Worm (Caenorhabditis elegans) whole organism, early embryonic: ENCODE data around the gene F28A10.8.

Experiments
- B0310.2 ChIP-seq: sonication (generic microtip); optimal IDR thresholded peaks from 2 replicates; lab custom pipeline; 2016; ENCODE audit warnings: mild to moderate bottlenecking, missing genetic modification characterization, missing compliant biosample characterization
- F13C5.2 ChIP-seq: sonication (generic microtip); optimal IDR thresholded peaks from 2 replicates; lab custom pipeline; 2017; ENCODE audit warnings: mild to moderate bottlenecking, missing genetic modification characterization, inconsistent platforms, missing compliant biosample characterization
- aly-1 ChIP-seq: sonication (generic microtip); optimal IDR thresholded peaks from 2 replicates; lab custom pipeline; 2016; ENCODE audit warnings: missing genetic modification characterization, missing compliant biosample characterization
- ama-1 ChIP-seq: fragments of 150-350 bp; optimal IDR thresholded peaks from 2 replicates; lab custom pipeline; 2014
- ceh-13 ChIP-seq: fragments of 200-800 bp; sonication (Bioruptor generic); optimal IDR thresholded peaks from 2 replicates; lab custom pipeline; 2018; ENCODE audit warnings: mild to moderate bottlenecking, missing genetic modification characterization, missing compliant biosample characterization
- ceh-36 ChIP-seq: sonication (generic microtip); optimal IDR thresholded peaks from 2 replicates; lab custom pipeline; 2016; ENCODE audit warnings: missing genetic modification characterization, inconsistent platforms, missing compliant biosample characterization
- ets-7 ChIP-seq: sonication (generic microtip); optimal IDR thresholded peaks from 2 replicates; lab custom pipeline; 2016; ENCODE audit warnings: missing genotype, missing genetic modification characterization, missing compliant biosample characterization
- flt-1 ChIP-seq: fragments of 200-800 bp; sonication (Bioruptor generic); IDR thresholded peaks from 2 replicates; pipeline ENCODE4 v1.3.6; 2022; ENCODE audit warnings: missing genetic modification characterization, missing compliant biosample characterization
- hmbx-1 ChIP-seq: sonication (generic microtip); optimal IDR thresholded peaks from 2 replicates; lab custom pipeline; 2016; ENCODE audit warnings: mild to moderate bottlenecking, missing genetic modification characterization, missing compliant biosample characterization
- hmg-4 ChIP-seq: fragments of 200-800 bp; sonication (Bioruptor generic); optimal IDR thresholded peaks from 2 replicates; lab custom pipeline; 2018; ENCODE audit warnings: mild to moderate bottlenecking, missing genetic modification characterization, missing compliant biosample characterization
- hnd-1 ChIP-seq: sonication (generic microtip); optimal IDR thresholded peaks from 2 replicates; lab custom pipeline; 2016; ENCODE audit warnings: missing genetic modification characterization, missing compliant biosample characterization
- pes-1 ChIP-seq: fragments of 200-800 bp; sonication (Bioruptor generic); IDR thresholded peaks from 2 replicates; pipeline ENCODE4 v1.3.6; 2022; ENCODE audit warnings: missing genetic modification reagents, missing genetic modification characterization, missing compliant biosample characterization
- scrt-1 ChIP-seq: fragments of 200-800 bp; sonication (Bioruptor generic); IDR thresholded peaks from 2 replicates; pipeline ENCODE4 v1.3.6; 2022; ENCODE audit warnings: missing genetic modification characterization, missing compliant biosample characterization
- sea-1 ChIP-seq: fragments of 200-800 bp; sonication (Bioruptor generic); conservative IDR thresholded peaks from 2 replicates; pipeline ENCODE4 v1.3.6; 2022; ENCODE audit warnings: missing genetic modification characterization, missing compliant biosample characterization
- tbx-11 ChIP-seq: fragments of 200-800 bp; sonication (Bioruptor generic); IDR thresholded peaks from 2 replicates; pipeline ENCODE4 v1.3.6; 2022; ENCODE audit warnings: missing genetic modification characterization, missing compliant biosample characterization
- tbx-37 ChIP-seq: fragments of 200-800 bp; sonication (Bioruptor generic); conservative IDR thresholded peaks from 2 replicates; pipeline ENCODE4 v1.3.6; 2022; ENCODE audit warnings: missing genetic modification reagents, missing genetic modification characterization, missing compliant biosample characterization
- tra-4 ChIP-seq: sonication (generic microtip); optimal IDR thresholded peaks from 2 replicates; lab custom pipeline; 2017; ENCODE audit warnings: missing genetic modification characterization, missing compliant biosample characterization

F28A10.8 gene

ce11 chrII:796916-797315, 41.4 kb downstream of the F28A10.8 start:
- TF ChIP-seq hnd-1 (tag; lab: Kevin White, UChicago) (no peak), F13C5.2 (tag; lab: Kevin White, UChicago) (no peak), scrt-1 (GFP tag; lab: Robert Waterston, UW) (no peak), hmg-4 (GFP tag; lab: Kevin White, UChicago) (no peak), B0310.2 (tag; lab: Kevin White, UChicago) (no peak), tra-4 (tag; lab: Kevin White, UChicago) (no peak), aly-1 (tag; lab: Kevin White, UChicago) (no peak), flt-1 (GFP tag; lab: Robert Waterston, UW) (no peak), tbx-37 (GFP tag; lab: Robert Waterston, UW) (no peak), tbx-11 (GFP tag; lab: Robert Waterston, UW) (no peak), ama-1 (lab: Kevin White, UChicago) (no peak), pes-1 (GFP tag; lab: Robert Waterston, UW) (no peak), hmbx-1 (no peak), ceh-13 (GFP tag; lab: Kevin White, UChicago) (no peak), ets-7 (no peak), ceh-36 (tag; lab: Kevin White, UChicago) (no peak), sea-1 (GFP tag; lab: Robert Waterston, UW) (no peak)

DNA sequence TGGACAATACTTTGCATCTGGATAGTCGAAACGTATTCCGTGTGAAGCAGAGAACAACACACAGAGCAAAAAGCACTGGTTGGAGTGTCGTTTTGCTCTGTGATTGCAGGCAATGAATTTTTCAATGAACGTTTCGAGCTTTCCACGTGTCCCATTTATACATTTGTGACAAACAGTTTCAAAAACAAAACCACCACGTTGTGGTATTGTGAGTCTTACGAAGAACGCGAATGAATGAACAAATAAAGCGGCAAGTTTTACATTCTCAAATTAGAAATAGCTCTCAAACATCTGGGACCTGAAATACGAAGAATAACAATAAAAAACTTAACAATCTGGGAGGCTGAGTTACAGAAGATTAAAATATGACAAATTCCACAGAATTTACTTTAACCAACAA, 46.5 kb downstream of the F28A10.8 start, which contains the start of gene F46F5.1:
Gene F46F5.1, minus strand, starts transcription at position 101 of the 400 bp plus-strand sequence.
- no peak for TF ChIP-seq hmbx-1

ce11 chrII:788139-788538, 50.2 kb downstream of the F28A10.8 start, which contains the start of gene F46F5.15:
Gene F46F5.15 (plus strand): TSS chrII:788439.
- TF ChIP-seq tra-4 (tag; lab: Kevin White, UChicago), result no peak
- no peak for TF ChIP-seq hmg-4 (GFP tag; lab: Kevin White, UChicago)
- no peak for TF ChIP-seq aly-1 (tag; lab: Kevin White, UChicago)
- TF ChIP-seq tbx-37 (GFP tag; lab: Robert Waterston, UW), result no peak
- no peak for TF ChIP-seq B0310.2 (tag; lab: Kevin White, UChicago)
- no peak for TF ChIP-seq ceh-13 (GFP tag; lab: Kevin White, UChicago)
- TF ChIP-seq ets-7, result no peak
- TF ChIP-seq ceh-36 (tag; lab: Kevin White, UChicago), result no peak
- TF ChIP-seq tbx-11 (GFP tag; lab: Robert Waterston, UW), result no peak
- TF ChIP-seq hmbx-1, result no peak
- TF ChIP-seq ama-1 (lab: Kevin White, UChicago), result no peak
- no peak for TF ChIP-seq flt-1 (GFP tag; lab: Robert Waterston, UW)
- no peak for TF ChIP-seq hnd-1 (tag; lab: Kevin White, UChicago)
- TF ChIP-seq scrt-1 (GFP tag; lab: Robert Waterston, UW), result no peak
- no peak for TF ChIP-seq pes-1 (GFP tag; lab: Robert Waterston, UW)
- TF ChIP-seq F13C5.2 (tag; lab: Kevin White, UChicago), result no peak
- no peak for TF ChIP-seq sea-1 (GFP tag; lab: Robert Waterston, UW)
